Worm (Caenorhabditis elegans) whole organism, L2 larva: ENCODE results near the gene asns-1.

Experiments
- C34F6.9 ChIP-seq: fragments of 150-350 bp; optimal IDR thresholded peaks from 2 replicates; lab custom pipeline; 2014; ENCODE audit warnings: missing biosample characterization, missing genetic modification characterization
- F13H6.1 ChIP-seq: sonication (generic microtip); optimal IDR thresholded peaks from 2 replicates; lab custom pipeline; 2016; ENCODE audit warnings: missing genetic modification characterization, missing compliant biosample characterization
- R02D3.7 ChIP-seq: fragments of 150-350 bp; optimal IDR thresholded peaks from 2 replicates; lab custom pipeline; 2014; ENCODE audit warnings: missing biosample characterization, missing genetic modification characterization
- ZK546.5 ChIP-seq: sonication (generic microtip); optimal IDR thresholded peaks from 2 replicates; lab custom pipeline; 2017; ENCODE audit warnings: missing biosample characterization, missing genetic modification characterization
- alr-1 ChIP-seq: fragments of 150-350 bp; optimal IDR thresholded peaks from 2 replicates; lab custom pipeline; 2014; ENCODE audit warnings: missing biosample characterization, missing genetic modification characterization
- aly-2 ChIP-seq: fragments of 150-350 bp; optimal IDR thresholded peaks from 2 replicates; lab custom pipeline; 2014; ENCODE audit warnings: missing biosample characterization, missing genetic modification characterization
- ceh-16 ChIP-seq: fragments of 150-350 bp; optimal IDR thresholded peaks from 2 replicates; lab custom pipeline; 2014; ENCODE audit warnings: missing biosample characterization, missing genetic modification characterization
- ceh-82 ChIP-seq: fragments of 150-350 bp; optimal IDR thresholded peaks from 2 replicates; lab custom pipeline; 2014; ENCODE audit warnings: missing biosample characterization, missing genetic modification characterization
- crh-2 ChIP-seq: sonication (generic microtip); optimal IDR thresholded peaks from 2 replicates; lab custom pipeline; 2017; ENCODE audit warnings: missing biosample characterization, missing genetic modification characterization
- dmd-4 ChIP-seq: sonication (generic microtip); optimal IDR thresholded peaks from 2 replicates; lab custom pipeline; 2017; ENCODE audit warnings: missing biosample characterization, missing genetic modification characterization
- egl-27 ChIP-seq: sonication (generic microtip); optimal IDR thresholded peaks from 3 replicates; lab custom pipeline; 2017; ENCODE audit warnings: missing biosample characterization, missing genetic modification reagents, missing genetic modification characterization
- elt-1 ChIP-seq: fragments of 150-350 bp; optimal IDR thresholded peaks from 2 replicates; lab custom pipeline; 2014; ENCODE audit warnings: missing biosample characterization, missing genetic modification characterization
- elt-3 ChIP-seq: sonication (generic microtip); optimal IDR thresholded peaks from 2 replicates; lab custom pipeline; 2017; ENCODE audit warnings: missing biosample characterization, missing genetic modification characterization
- fos-1 ChIP-seq: fragments of 150-350 bp; optimal IDR thresholded peaks from 2 replicates; lab custom pipeline; 2014; ENCODE audit warnings: missing biosample characterization, missing genetic modification characterization
- gmeb-1 ChIP-seq: fragments of 150-350 bp; optimal IDR thresholded peaks from 2 replicates; lab custom pipeline; 2014; ENCODE audit warnings: missing biosample characterization, missing genetic modification characterization
- lin-39 ChIP-seq: fragments of 150-350 bp; optimal IDR thresholded peaks from 2 replicates; lab custom pipeline; 2014; ENCODE audit warnings: missing biosample characterization, missing genetic modification reagents, missing genetic modification characterization
- lsy-2 ChIP-seq, 2 experiments: fragments of 150-350 bp in 1 of 2; sonication (generic microtip) in 1 of 2; optimal IDR thresholded peaks; 2 replicates each; lab custom pipeline; 2014 to 2017; ENCODE audit warnings: missing biosample characterization in 2 of 2, missing genetic modification characterization in 2 of 2
- mbf-1 ChIP-seq: sonication (generic microtip); optimal IDR thresholded peaks from 2 replicates; lab custom pipeline; 2017; ENCODE audit warnings: missing biosample characterization, missing genetic modification characterization
- mdl-1 ChIP-seq, 2 experiments: fragments of 150-350 bp in 1 of 2; sonication (generic microtip) in 1 of 2; optimal IDR thresholded peaks; 2 replicates each; lab custom pipeline; 2017; ENCODE audit warnings: missing biosample characterization in 2 of 2, missing genetic modification characterization in 2 of 2
- nhr-11 ChIP-seq: fragments of 150-350 bp; optimal IDR thresholded peaks from 2 replicates; lab custom pipeline; 2014; ENCODE audit warnings: missing biosample characterization, missing genetic modification characterization
- nhr-12 ChIP-seq: fragments of 150-350 bp; optimal IDR thresholded peaks from 2 replicates; lab custom pipeline; 2014; ENCODE audit warnings: missing biosample characterization, missing genetic modification characterization
- nhr-129 ChIP-seq: fragments of 150-350 bp; optimal IDR thresholded peaks from 2 replicates; lab custom pipeline; 2014; ENCODE audit warnings: missing biosample characterization, missing genetic modification characterization
- nhr-21 ChIP-seq: fragments of 150-350 bp; optimal IDR thresholded peaks from 2 replicates; lab custom pipeline; 2014; ENCODE audit warnings: missing biosample characterization, missing genetic modification characterization
- nhr-23 ChIP-seq: fragments of 150-350 bp; optimal IDR thresholded peaks from 2 replicates; lab custom pipeline; 2014; ENCODE audit warnings: missing biosample characterization, missing genetic modification reagents, missing genetic modification characterization
- nhr-237 ChIP-seq: fragments of 150-350 bp; optimal IDR thresholded peaks from 2 replicates; lab custom pipeline; 2014; ENCODE audit warnings: missing biosample characterization, missing genetic modification characterization
- nhr-25 ChIP-seq: fragments of 150-350 bp; sonication (generic microtip); optimal IDR thresholded peaks from 3 replicates; lab custom pipeline; 2014; ENCODE audit warnings: missing biosample characterization, missing genetic modification characterization
- nhr-6 ChIP-seq: fragments of 150-350 bp; optimal IDR thresholded peaks from 2 replicates; lab custom pipeline; 2014; ENCODE audit warnings: missing biosample characterization, missing genetic modification characterization
- nhr-77 ChIP-seq: fragments of 150-350 bp; optimal IDR thresholded peaks from 2 replicates; lab custom pipeline; 2014; ENCODE audit warnings: missing biosample characterization, missing genetic modification characterization
- peb-1 ChIP-seq: fragments of 150-350 bp; optimal IDR thresholded peaks from 2 replicates; lab custom pipeline; 2014; ENCODE audit warnings: missing biosample characterization, missing genetic modification characterization
- skn-1 ChIP-seq: sonication (generic microtip); optimal IDR thresholded peaks from 2 replicates; lab custom pipeline; 2017; ENCODE audit warnings: missing biosample characterization, missing genetic modification characterization
- sma-9 ChIP-seq, 2 experiments: fragments of 150-350 bp in 1 of 2; sonication (generic microtip) in 1 of 2; optimal IDR thresholded peaks; 2 replicates each; lab custom pipeline; 2014 to 2016; ENCODE audit warnings: missing genetic modification characterization in 2 of 2, mild to moderate bottlenecking in 1 of 2, missing biosample characterization in 1 of 2, missing compliant biosample characterization in 1 of 2, missing genetic modification reagents in 1 of 2, moderate library complexity in 1 of 2
- unc-39 ChIP-seq: fragments of 150-350 bp; optimal IDR thresholded peaks from 2 replicates; lab custom pipeline; 2014; ENCODE audit warnings: missing biosample characterization, missing genetic modification characterization
- unc-55 ChIP-seq: fragments of 150-350 bp; sonication (generic microtip); optimal IDR thresholded peaks from 3 replicates; lab custom pipeline; 2014; ENCODE audit warnings: missing biosample characterization, missing genetic modification reagents, missing genetic modification characterization
- unc-62 ChIP-seq: fragments of 150-350 bp; optimal IDR thresholded peaks from 2 replicates; lab custom pipeline; 2014; ENCODE audit warnings: missing biosample characterization, missing genetic modification reagents, missing genetic modification characterization
- ztf-4 ChIP-seq: fragments of 150-350 bp; optimal IDR thresholded peaks from 2 replicates; lab custom pipeline; 2014; ENCODE audit warnings: missing biosample characterization, missing genetic modification characterization

The asns-1 gene

DNA sequence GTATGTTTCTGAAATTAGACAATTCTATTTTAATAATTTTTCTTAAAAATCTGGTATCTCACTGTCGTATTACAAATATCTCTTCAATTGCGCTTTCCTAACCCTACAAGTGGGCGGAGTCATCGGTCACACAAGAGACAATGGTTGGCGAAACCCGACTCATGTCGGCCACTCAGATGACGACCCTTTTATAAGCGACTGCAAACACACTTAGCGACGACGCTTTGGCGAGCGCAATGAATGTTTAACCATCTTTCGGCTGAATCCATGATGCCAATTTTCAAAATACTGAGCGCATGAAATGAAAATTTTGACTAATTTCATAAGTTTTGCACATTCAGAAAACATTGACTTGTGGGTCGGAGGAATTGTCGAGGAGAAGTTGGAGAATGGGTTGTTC is 45.6 kb upstream of the asns-1 start (continued):
- TF ChIP-seq F13H6.1 (peak; percentile 95), nhr-77 (tag; lab: Kevin White, UChicago) (peak; percentile 31), ceh-82 (peak; percentile 85)

- TF ChIP-seq nhr-129 (tag; lab: Kevin White, UChicago): no peak
- TF ChIP-seq peb-1 (tag; lab: Kevin White, UChicago): no peak
- TF ChIP-seq ztf-4 (tag; lab: Kevin White, UChicago): no peak
- no peak for TF ChIP-seq nhr-23 (tag; lab: Kevin White, UChicago)
- no peak for TF ChIP-seq nhr-12 (tag; lab: Kevin White, UChicago)
- no peak for TF ChIP-seq elt-1 (tag; lab: Kevin White, UChicago)
- TF ChIP-seq alr-1: no peak
These were observed 38.6 kb upstream of the asns-1 start, which contains the start of gene ZK994.6 for ce11 chrV:8507324-8507723. TSS of gene ZK994.6 (minus strand) at chrV:8507424.

ce11 chrV:8513361-8513760 is 32.6 kb upstream of the asns-1 start, which contains the start of gene F45F2.9:
TSS of gene F45F2.9 (minus strand) at chrV:8513461.
- TF ChIP-seq nhr-23 (tag; lab: Kevin White, UChicago): no peak
- no peak for TF ChIP-seq skn-1 (tag; lab: Kevin White, UChicago)
- TF ChIP-seq unc-39 (tag; lab: Kevin White, UChicago): no peak
- TF ChIP-seq nhr-11 (tag; lab: Kevin White, UChicago): no peak
- TF ChIP-seq nhr-21 (tag; lab: Kevin White, UChicago): no peak
- TF ChIP-seq nhr-77 (tag; lab: Kevin White, UChicago): no peak
- no peak for TF ChIP-seq unc-62
- TF ChIP-seq ZK546.5 (tag; lab: Kevin White, UChicago): no peak
- no peak for TF ChIP-seq mbf-1 (tag; lab: Kevin White, UChicago)
- no peak for TF ChIP-seq ceh-16 (tag; lab: Kevin White, UChicago)
- TF ChIP-seq alr-1: no peak
- TF ChIP-seq aly-2 (tag; lab: Kevin White, UChicago): no peak
- TF ChIP-seq R02D3.7 (tag; lab: Kevin White, UChicago): no peak
- TF ChIP-seq nhr-25 (tag; lab: Kevin White, UChicago): no peak
- no peak for TF ChIP-seq elt-3 (tag; lab: Kevin White, UChicago)
- TF ChIP-seq egl-27 (tag; lab: Kevin White, UChicago): no peak
- no peak for TF ChIP-seq sma-9 (GFP tag; optimal IDR thresholded peaks at IDR 0.05; lab: Kevin White, UChicago)
- no peak for TF ChIP-seq sma-9 (tag; optimal IDR thresholded peaks at IDR 0.05; lab: Kevin White, UChicago)
- no peak for TF ChIP-seq nhr-6 (tag; lab: Kevin White, UChicago)
- no peak for TF ChIP-seq gmeb-1 (tag; lab: Kevin White, UChicago)
- no peak for TF ChIP-seq lsy-2 (tag; optimal IDR thresholded peaks at IDR 0.05; lab: Kevin White, UChicago)
- TF ChIP-seq, all 48 proteins: peak for 0

ce11 chrV:8516426-8516825 is 29.5 kb upstream of the asns-1 start:
- no peak for TF ChIP-seq nhr-237 (tag; lab: Kevin White, UChicago)

DNA sequence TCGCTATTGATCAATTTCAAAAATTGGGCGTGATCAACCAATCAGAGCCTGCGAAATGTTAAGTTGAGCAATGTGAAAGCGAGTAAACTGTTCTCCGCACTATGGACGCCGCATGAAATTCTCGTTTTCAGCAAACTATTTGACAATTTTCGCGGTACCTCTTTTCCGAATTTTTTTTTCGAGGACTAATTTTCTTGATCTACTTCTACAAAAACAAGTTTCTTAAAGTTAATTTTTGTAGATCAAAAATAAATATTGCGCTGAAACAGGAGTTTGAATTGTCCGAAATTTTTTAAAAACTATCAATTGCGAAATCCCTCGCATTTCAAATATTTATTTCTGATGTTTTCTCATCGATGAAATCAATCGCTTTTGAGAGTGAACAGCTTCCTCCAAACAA is 28.3 kb upstream of the asns-1 start:
- TF ChIP-seq dmd-4 (tag; lab: Kevin White, UChicago) (no peak), fos-1 (no peak), F13H6.1 (no peak), unc-62 (no peak), nhr-11 (tag; lab: Kevin White, UChicago) (no peak), mdl-1 (tag; optimal IDR thresholded peaks at IDR 0.05; lab: Kevin White, UChicago) (no peak), nhr-21 (tag; lab: Kevin White, UChicago) (no peak), lin-39 (tag; lab: Kevin White, UChicago) (no peak)

DNA sequence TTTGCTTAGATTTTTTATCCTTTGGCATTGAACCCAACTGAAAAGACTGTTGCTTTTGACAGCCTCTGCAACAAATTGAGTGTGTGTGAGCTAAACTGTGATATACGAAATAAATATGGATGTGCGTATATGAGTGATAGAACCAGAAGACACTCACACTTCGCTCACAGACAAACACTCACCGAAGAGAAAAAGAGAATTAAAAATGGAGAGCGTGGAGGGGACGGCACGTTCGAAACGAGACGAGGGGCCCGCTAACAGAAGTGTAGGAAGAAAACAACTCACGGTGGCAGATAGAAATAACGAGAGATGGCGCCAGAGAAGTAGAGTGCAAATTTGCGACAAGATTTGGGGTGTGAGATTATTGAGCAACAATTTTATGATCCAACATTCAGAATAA is 27.7 kb upstream of the asns-1 start:
- TF ChIP-seq crh-2 (tag; lab: Kevin White, UChicago) (peak; percentile 20), nhr-6 (tag; lab: Kevin White, UChicago) (no peak), mdl-1 (tag; optimal IDR thresholded peaks at IDR 0.05; lab: Kevin White, UChicago) (peak in 1 of 2 experiments; percentile 38), unc-55 (GFP tag; lab: Kevin White, UChicago) (peak; percentile 63), fos-1 (peak; percentile 19), ZK546.5 (tag; lab: Kevin White, UChicago) (no peak), sma-9 (GFP tag; optimal IDR thresholded peaks at IDR 0.05; lab: Kevin White, UChicago) (peak; percentile 29), sma-9 (tag; optimal IDR thresholded peaks at IDR 0.05; lab: Kevin White, UChicago) (no peak), peb-1 (tag; lab: Kevin White, UChicago) (no peak), nhr-129 (tag; lab: Kevin White, UChicago) (peak; percentile 70), C34F6.9 (tag; lab: Kevin White, UChicago) (peak; percentile 53)
